Worm (Caenorhabditis elegans) whole organism, early embryonic: Measurements from ENCODE around the gene C28A5.1.

Source experiments
- sea-1 ChIP-seq: fragments of 200-800 bp; sonication (Bioruptor generic); conservative IDR thresholded peaks from 2 replicates; pipeline ENCODE4 v1.3.6; 2022; ENCODE audit warnings: missing genetic modification characterization, missing compliant biosample characterization
- tbx-11 ChIP-seq: fragments of 200-800 bp; sonication (Bioruptor generic); IDR thresholded peaks from 2 replicates; pipeline ENCODE4 v1.3.6; 2022; ENCODE audit warnings: missing genetic modification characterization, missing compliant biosample characterization

DNA sequence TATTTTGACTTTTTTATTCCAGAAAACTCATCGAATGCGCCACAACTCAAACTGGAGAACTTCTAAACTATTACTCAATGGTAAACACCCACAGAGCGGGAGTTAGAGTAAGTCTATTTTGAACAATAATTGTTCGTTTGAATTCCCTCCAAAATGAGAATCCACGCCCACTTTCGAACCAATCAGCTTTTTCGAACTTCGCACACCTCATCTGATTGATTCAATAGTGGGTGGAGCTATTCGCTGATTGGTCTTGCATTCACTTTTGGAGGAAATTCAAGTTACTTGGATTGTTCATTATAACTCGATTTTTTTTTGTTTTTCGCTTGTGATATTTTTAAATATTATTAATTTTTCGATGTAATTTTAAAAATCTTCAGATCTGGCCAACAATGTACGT, 38.3 kb downstream of the C28A5.1 start:
- TF ChIP-seq sea-1 (GFP tag; lab: Robert Waterston, UW) (no peak), tbx-11 (no peak)
